Worm (Caenorhabditis elegans): ENCODE data around the gene Y53F4B.36.
"Not testable (repeated sequence)": the region's sequence is repeated elsewhere in the genome, so short reads cannot be mapped to it uniquely, and the experiment has no call there.

The Y53F4B.36 gene

DNA sequence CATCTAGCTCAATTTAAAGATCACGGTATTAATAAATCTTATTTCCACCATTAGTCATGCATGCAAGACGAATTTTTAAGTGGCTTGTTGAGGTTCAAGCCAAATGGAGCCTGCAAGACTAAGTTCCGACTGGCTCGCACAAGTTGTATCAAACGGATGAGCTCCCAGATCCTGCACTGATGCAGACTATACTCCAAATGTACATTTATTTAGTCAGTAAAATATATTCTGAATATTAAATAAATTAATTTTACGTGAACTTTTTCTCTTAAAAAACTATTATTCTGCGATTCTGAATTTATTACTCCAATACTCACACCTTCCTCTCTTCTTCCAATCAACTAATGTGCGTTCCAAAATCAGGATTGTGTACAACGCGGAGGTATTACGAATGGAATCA, at the start of gene Y53F4B.36:
Gene Y53F4B.36, plus strand, starts transcription at position 301 of the 400 bp plus-strand sequence.
- TF ChIP-seq fos-1 (tag; optimal IDR thresholded peaks at IDR 0.05) (no peak), elt-1 (tag; optimal IDR thresholded peaks at IDR 0.05) (no peak), ztf-11 (tag; optimal IDR thresholded peaks at IDR 0.05) (no peak), unc-55 (GFP tag; optimal IDR thresholded peaks at IDR 0.05) (no peak), Y55F3AM.14 (GFP tag; optimal IDR thresholded peaks at IDR 0.05) (no peak), sma-9 (GFP tag; optimal IDR thresholded peaks at IDR 0.05) (no peak), sma-9 (tag; optimal IDR thresholded peaks at IDR 0.05) (no peak), mab-5 (tag; optimal IDR thresholded peaks at IDR 0.05) (no peak), ama-1 (optimal IDR thresholded peaks at IDR 0.05) (no peak)

DNA sequence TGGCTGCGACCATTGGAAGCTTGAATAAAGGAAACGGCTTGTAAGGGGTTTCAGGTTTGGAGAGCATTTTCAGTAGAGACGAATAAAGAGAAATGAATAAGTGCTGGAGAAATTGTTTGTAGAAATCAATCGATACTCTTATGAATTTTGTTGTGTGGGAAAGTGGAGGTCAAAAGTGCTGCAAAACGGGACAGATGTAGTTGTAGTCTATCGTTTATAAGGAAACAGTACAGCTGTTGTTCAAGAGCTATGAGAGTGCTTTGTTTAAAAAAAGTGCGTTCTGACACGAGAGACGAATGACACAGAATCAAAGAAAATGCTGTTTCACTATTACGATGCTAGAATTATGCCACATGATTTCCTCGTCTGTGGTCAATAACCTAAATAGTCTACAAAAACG, 45.2 kb upstream of the Y53F4B.36 start, which contains the start of gene Y53F4B.62:
Gene Y53F4B.62, minus strand, starts transcription at position 101 of the 400 bp plus-strand sequence.
- TF ChIP-seq nhr-77 (tag; optimal IDR thresholded peaks at IDR 0.05): no peak
- TF ChIP-seq nhr-25 (tag; optimal IDR thresholded peaks at IDR 0.05): no peak

DNA sequence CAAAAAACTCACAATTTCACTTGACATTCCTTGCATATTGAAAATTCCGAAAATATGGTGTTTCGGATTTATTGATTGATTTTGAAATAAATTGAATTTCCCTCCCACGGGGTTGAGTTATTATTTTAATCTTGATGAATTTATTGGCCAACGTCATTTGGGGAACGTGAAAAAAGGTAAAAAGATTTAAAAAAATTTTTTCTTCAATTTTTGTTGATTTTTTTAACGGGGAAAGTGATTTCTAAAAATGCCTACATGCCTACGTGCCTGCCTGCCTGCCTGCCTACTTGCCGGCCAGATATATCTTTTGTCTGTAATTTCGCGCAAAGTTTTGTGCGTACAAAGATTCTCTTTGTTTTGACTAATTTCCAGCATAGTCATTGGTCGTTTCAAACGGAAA, 41.4 kb upstream of the Y53F4B.36 start, which contains the start of gene Y53F4B.24:
Gene Y53F4B.24, minus strand, starts transcription at position 101 of the 400 bp plus-strand sequence.
- TF ChIP-seq R02D3.7 (tag; optimal IDR thresholded peaks at IDR 0.05) (no peak), ama-1 (optimal IDR thresholded peaks at IDR 0.05) (no peak), elt-3 (tag; optimal IDR thresholded peaks at IDR 0.05) (no peak)

DNA sequence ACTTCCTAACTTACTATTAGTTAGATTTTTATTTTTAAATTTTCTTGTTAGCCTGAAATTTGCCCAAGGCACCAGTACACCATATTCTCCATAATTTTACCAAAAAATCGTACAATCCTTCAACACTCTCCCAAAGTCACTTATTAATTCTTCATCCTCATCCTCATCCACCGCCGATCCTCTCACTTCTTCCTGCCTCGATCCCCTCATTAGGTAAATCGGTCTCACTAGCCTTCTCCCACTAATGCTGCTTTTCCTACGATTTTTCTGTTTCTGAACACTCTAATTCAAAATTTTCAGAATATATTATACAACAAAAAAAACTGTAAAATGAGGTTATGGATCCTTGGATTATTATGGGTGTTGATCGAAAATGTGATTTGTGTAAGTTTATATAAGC, 39.9 kb upstream of the Y53F4B.36 start, which contains the start of gene Y53F4B.25:
Gene Y53F4B.25, plus strand, starts transcription at position 301 of the 400 bp plus-strand sequence.
- TF ChIP-seq nhr-25 (tag; optimal IDR thresholded peaks at IDR 0.05) (no peak), fos-1 (tag; optimal IDR thresholded peaks at IDR 0.05) (no peak), nhr-23 (tag; optimal IDR thresholded peaks at IDR 0.05) (no peak), ama-1 (optimal IDR thresholded peaks at IDR 0.05) (no peak), R02D3.7 (tag; optimal IDR thresholded peaks at IDR 0.05) (no peak), lin-39 (tag; optimal IDR thresholded peaks at IDR 0.05) (no peak), nhr-11 (tag; optimal IDR thresholded peaks at IDR 0.05) (no peak), unc-39 (tag; optimal IDR thresholded peaks at IDR 0.05) (no peak), elt-1 (tag; optimal IDR thresholded peaks at IDR 0.05) (no peak), nhr-129 (tag; optimal IDR thresholded peaks at IDR 0.05) (no peak), crh-2 (tag; optimal IDR thresholded peaks at IDR 0.05) (no peak), Y55F3AM.14 (GFP tag; optimal IDR thresholded peaks at IDR 0.05) (no peak), snpc-4 (tag; optimal IDR thresholded peaks at IDR 0.05) (no peak)

DNA sequence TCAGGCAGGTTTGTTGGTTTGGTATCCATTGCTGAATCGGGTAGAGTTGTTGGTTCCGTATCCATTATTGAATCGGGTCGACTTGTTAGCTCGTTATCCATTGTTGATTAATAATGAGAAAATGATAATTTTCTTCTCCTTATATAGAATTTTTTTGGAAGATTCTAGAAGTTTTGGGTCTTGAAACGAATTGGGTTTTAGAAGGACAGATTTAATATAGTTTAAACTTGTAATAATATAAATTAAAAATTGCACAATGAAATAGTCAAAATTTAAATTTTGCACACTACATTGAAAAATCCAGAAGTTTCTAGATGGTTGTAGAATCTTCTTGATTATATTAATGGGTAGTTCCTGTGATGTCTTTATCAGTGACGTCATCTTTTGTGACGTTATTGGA, 34.9 kb upstream of the Y53F4B.36 start, which contains the start of gene Y53F4B.26:
Gene Y53F4B.26, minus strand, starts transcription at position 101 of the 400 bp plus-strand sequence.
- not testable (repeated sequence) for TF ChIP-seq lsy-2 (tag; optimal IDR thresholded peaks at IDR 0.05); unc-55 (GFP tag; optimal IDR thresholded peaks at IDR 0.05); nhr-12 (tag; optimal IDR thresholded peaks at IDR 0.05)

DNA sequence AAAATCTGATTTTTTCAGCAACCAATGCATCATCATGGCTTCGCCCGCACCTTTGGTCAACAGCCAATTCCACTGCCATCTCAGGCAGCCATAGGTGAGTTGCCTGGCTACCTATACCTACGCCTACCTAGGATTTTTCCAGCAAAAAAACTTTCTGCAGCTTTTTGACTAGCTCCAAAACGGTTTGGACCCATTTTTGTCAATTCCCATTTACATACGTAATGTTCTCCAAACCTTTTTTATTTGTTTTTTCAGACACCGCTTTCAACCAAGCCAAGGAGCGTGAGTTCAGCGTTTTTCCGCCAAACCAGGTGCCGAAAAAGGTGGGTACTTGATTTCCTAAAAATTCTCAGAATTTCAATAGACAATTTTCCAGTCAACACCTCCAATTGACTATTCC, 32.0 kb upstream of the Y53F4B.36 start:
- TF ChIP-seq sem-4 (tag; optimal IDR thresholded peaks at IDR 0.05): no peak
- no peak for TF ChIP-seq gmeb-1 (tag; optimal IDR thresholded peaks at IDR 0.05)
- TF ChIP-seq unc-55 (GFP tag; optimal IDR thresholded peaks at IDR 0.05): no peak
- TF ChIP-seq nhr-6 (tag; optimal IDR thresholded peaks at IDR 0.05): no peak
- TF ChIP-seq dmd-4 (tag; optimal IDR thresholded peaks at IDR 0.05): no peak
- TF ChIP-seq aly-2 (tag; optimal IDR thresholded peaks at IDR 0.05): no peak
- no peak for TF ChIP-seq nhr-12 (tag; optimal IDR thresholded peaks at IDR 0.05)
- TF ChIP-seq elt-1 (tag; optimal IDR thresholded peaks at IDR 0.05): no peak
- TF ChIP-seq fos-1 (tag; optimal IDR thresholded peaks at IDR 0.05): no peak
- TF ChIP-seq nhr-10 (tag; optimal IDR thresholded peaks at IDR 0.05): no peak
- TF ChIP-seq elt-3 (tag; optimal IDR thresholded peaks at IDR 0.05): no peak
- TF ChIP-seq unc-62 (GFP tag; optimal IDR thresholded peaks at IDR 0.05): no peak
- no peak for TF ChIP-seq C34F6.9 (tag; optimal IDR thresholded peaks at IDR 0.05)
- TF ChIP-seq nhr-11 (tag; optimal IDR thresholded peaks at IDR 0.05): no peak
- no peak for TF ChIP-seq lin-11 (tag; optimal IDR thresholded peaks at IDR 0.05)
- TF ChIP-seq ceh-16 (tag; optimal IDR thresholded peaks at IDR 0.05): no peak
